Worm (Caenorhabditis elegans) whole organism, early embryonic: ENCODE results near the gene sid-5.

Experiments
- B0310.2 ChIP-seq: sonication (generic microtip); optimal IDR thresholded peaks from 2 replicates; lab custom pipeline; 2016; ENCODE audit warnings: mild to moderate bottlenecking, missing genetic modification characterization, missing compliant biosample characterization
- aly-1 ChIP-seq: sonication (generic microtip); optimal IDR thresholded peaks from 2 replicates; lab custom pipeline; 2016; ENCODE audit warnings: missing genetic modification characterization, missing compliant biosample characterization
- ama-1 ChIP-seq: fragments of 150-350 bp; optimal IDR thresholded peaks from 2 replicates; lab custom pipeline; 2014
- ceh-13 ChIP-seq: fragments of 200-800 bp; sonication (Bioruptor generic); optimal IDR thresholded peaks from 2 replicates; lab custom pipeline; 2018; ENCODE audit warnings: mild to moderate bottlenecking, missing genetic modification characterization, missing compliant biosample characterization
- ets-7 ChIP-seq: sonication (generic microtip); optimal IDR thresholded peaks from 2 replicates; lab custom pipeline; 2016; ENCODE audit warnings: missing genotype, missing genetic modification characterization, missing compliant biosample characterization
- flt-1 ChIP-seq: fragments of 200-800 bp; sonication (Bioruptor generic); IDR thresholded peaks from 2 replicates; pipeline ENCODE4 v1.3.6; 2022; ENCODE audit warnings: missing genetic modification characterization, missing compliant biosample characterization
- hmg-4 ChIP-seq: fragments of 200-800 bp; sonication (Bioruptor generic); optimal IDR thresholded peaks from 2 replicates; lab custom pipeline; 2018; ENCODE audit warnings: mild to moderate bottlenecking, missing genetic modification characterization, missing compliant biosample characterization
- pes-1 ChIP-seq: fragments of 200-800 bp; sonication (Bioruptor generic); IDR thresholded peaks from 2 replicates; pipeline ENCODE4 v1.3.6; 2022; ENCODE audit warnings: missing genetic modification reagents, missing genetic modification characterization, missing compliant biosample characterization
- scrt-1 ChIP-seq: fragments of 200-800 bp; sonication (Bioruptor generic); IDR thresholded peaks from 2 replicates; pipeline ENCODE4 v1.3.6; 2022; ENCODE audit warnings: missing genetic modification characterization, missing compliant biosample characterization
- sea-1 ChIP-seq: fragments of 200-800 bp; sonication (Bioruptor generic); conservative IDR thresholded peaks from 2 replicates; pipeline ENCODE4 v1.3.6; 2022; ENCODE audit warnings: missing genetic modification characterization, missing compliant biosample characterization
- tbx-11 ChIP-seq: fragments of 200-800 bp; sonication (Bioruptor generic); IDR thresholded peaks from 2 replicates; pipeline ENCODE4 v1.3.6; 2022; ENCODE audit warnings: missing genetic modification characterization, missing compliant biosample characterization
- tbx-37 ChIP-seq: fragments of 200-800 bp; sonication (Bioruptor generic); conservative IDR thresholded peaks from 2 replicates; pipeline ENCODE4 v1.3.6; 2022; ENCODE audit warnings: missing genetic modification reagents, missing genetic modification characterization, missing compliant biosample characterization
- tra-4 ChIP-seq: sonication (generic microtip); optimal IDR thresholded peaks from 2 replicates; lab custom pipeline; 2017; ENCODE audit warnings: missing genetic modification characterization, missing compliant biosample characterization

ce11 chrX:6888208-6888607 lies 16.3 kb upstream of the sid-5 start:
- TF ChIP-seq ets-7 (tag; lab: Kevin White, UChicago) (no peak), ceh-13 (no peak), flt-1 (GFP tag; lab: Robert Waterston, UW) (no peak), ama-1 (lab: Kevin White, UChicago) (no peak), B0310.2 (no peak), hmg-4 (no peak), scrt-1 (GFP tag; lab: Robert Waterston, UW) (no peak), sea-1 (GFP tag; lab: Robert Waterston, UW) (no peak), aly-1 (tag; lab: Kevin White, UChicago) (no peak), tbx-37 (no peak), tbx-11 (GFP tag; lab: Robert Waterston, UW) (no peak), pes-1 (no peak), tra-4 (tag; lab: Kevin White, UChicago) (no peak)
